Worm (Caenorhabditis elegans): ENCODE measurements around the gene H03E18.2.

The H03E18.2 gene

DNA sequence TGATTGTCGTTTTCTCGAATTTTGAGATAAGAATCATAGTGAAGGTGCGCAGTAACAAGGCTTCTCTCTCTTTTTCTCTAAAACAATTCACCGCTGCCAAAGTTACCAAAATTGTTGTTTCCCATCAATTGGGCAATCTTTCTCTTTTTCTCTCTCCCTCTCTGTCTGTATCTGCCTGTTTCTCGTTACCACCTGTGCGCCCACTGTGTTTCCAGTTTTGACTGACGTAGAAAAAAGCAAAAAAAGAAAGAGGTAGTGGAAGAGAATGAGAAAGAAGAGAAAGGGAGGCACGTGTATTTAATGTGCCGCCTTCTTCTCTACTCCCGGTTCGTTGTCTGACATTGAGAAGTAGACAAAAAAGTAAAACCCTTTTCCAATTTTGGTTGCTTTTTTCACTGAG, 29.8 kb upstream of the H03E18.2 start (continued):
- no peak for TF ChIP-seq ztf-25 (GFP tag; IDR thresholded peaks at IDR 0.05)
- no peak for TF ChIP-seq ZK185.1 (tag; optimal IDR thresholded peaks at IDR 0.05; ENCODE audit: poor library complexity, severe bottlenecking)
- peak; percentile 35; the same call in 1 of the 2 replicates for TF ChIP-seq C06A6.2 (GFP tag; conservative IDR thresholded peaks at IDR 0.05)
- TF ChIP-seq F10E7.11 (tag; optimal IDR thresholded peaks at IDR 0.05) = no peak
- no peak for TF ChIP-seq egl-18 (GFP tag; IDR thresholded peaks at IDR 0.05)
- TF ChIP-seq ccch-3 (GFP tag; optimal IDR thresholded peaks at IDR 0.05) = no peak
- TF ChIP-seq F23B12.7 (tag; optimal IDR thresholded peaks at IDR 0.05; ENCODE audit: insufficient read depth) = no peak
- no peak for TF ChIP-seq lin-35 (GFP tag; optimal IDR thresholded peaks at IDR 0.05)
- no peak for TF ChIP-seq cebp-1 (GFP tag; IDR thresholded peaks at IDR 0.05)
- TF ChIP-seq cebp-1 (tag; optimal IDR thresholded peaks at IDR 0.05) = no peak
- TF ChIP-seq nhr-27 (tag; optimal IDR thresholded peaks at IDR 0.05) = no peak
- 0 out of 2 replicates have a peak, but pooled peaks have one; percentile 40 for TF ChIP-seq K11D2.4 (GFP tag; IDR thresholded peaks at IDR 0.05)
- TF ChIP-seq mcd-1 (GFP tag; IDR thresholded peaks at IDR 0.05) = peak; percentile 30; the same call in 1 of the 2 replicates
- TF ChIP-seq Y79H2A.3 (GFP tag; conservative IDR thresholded peaks at IDR 0.05) = no peak
- TF ChIP-seq nfyb-1 (GFP tag; IDR thresholded peaks at IDR 0.05) = 0 out of 2 replicates have a peak, but pooled peaks have one; percentile 60
- no peak for TF ChIP-seq hlh-12 (tag; optimal IDR thresholded peaks at IDR 0.05)
- TF ChIP-seq hrde-1 (tag; optimal IDR thresholded peaks at IDR 0.05; ENCODE audit: borderline replicate concordance) = no peak
- no peak for TF ChIP-seq tlf-1 (GFP tag; optimal IDR thresholded peaks at IDR 0.05)
- TF ChIP-seq cebp-2 (GFP tag; IDR thresholded peaks at IDR 0.05) = no peak
- no peak for TF ChIP-seq B0261.1 (tag; optimal IDR thresholded peaks at IDR 0.05)
- peak; percentile 38; the same call in 1 of the 2 replicates for TF ChIP-seq lin-26 (GFP tag; IDR thresholded peaks at IDR 0.05)
- peak; percentile 6 for TF ChIP-seq unc-62 (GFP tag; optimal IDR thresholded peaks at IDR 0.05)
- peak; percentile 79 for TF ChIP-seq somi-1 (GFP tag; optimal IDR thresholded peaks at IDR 0.05)
- TF ChIP-seq akir-1 (GFP tag; optimal IDR thresholded peaks at IDR 0.05) = no peak
- TF ChIP-seq madf-8 (GFP tag; conservative IDR thresholded peaks at IDR 0.05) = no peak
- no peak for TF ChIP-seq B0019.2 (GFP tag; conservative IDR thresholded peaks at IDR 0.05)
- 0 out of 2 replicates have a peak, but pooled peaks have one; percentile 25 for TF ChIP-seq B0336.3 (GFP tag; IDR thresholded peaks at IDR 0.05)
- no peak for TF ChIP-seq fkh-3 (tag; optimal IDR thresholded peaks at IDR 0.05)
- no peak for TF ChIP-seq bed-2 (GFP tag; IDR thresholded peaks at IDR 0.05)
- no peak for TF ChIP-seq rpc-1 (optimal IDR thresholded peaks at IDR 0.05)
- no peak for TF ChIP-seq rpc-1 (tag; optimal IDR thresholded peaks at IDR 0.05)
- no peak for TF ChIP-seq snpc-1.1 (tag; optimal IDR thresholded peaks at IDR 0.05; ENCODE audit: insufficient read depth)
- no peak for TF ChIP-seq T07F8.4 (tag; optimal IDR thresholded peaks at IDR 0.05)
- TF ChIP-seq tbp1 (GFP tag; optimal IDR thresholded peaks at IDR 0.05) = peak; percentile 17
- no peak for TF ChIP-seq hsf-1 (GFP tag; IDR thresholded peaks at IDR 0.05)
- TF ChIP-seq Y53F4B.3 (GFP tag; IDR thresholded peaks at IDR 0.05) = no peak
- peak; percentile 38; the same call in 1 of the 2 replicates for TF ChIP-seq dox-1 (GFP tag; IDR thresholded peaks at IDR 0.05)
- TF ChIP-seq dpff-1 (tag; optimal IDR thresholded peaks at IDR 0.05) = no peak
- peak; percentile 27 for TF ChIP-seq sptf-2 (GFP tag; optimal IDR thresholded peaks at IDR 0.05)
- peak; percentile 26 for TF ChIP-seq die-1 (tag; optimal IDR thresholded peaks at IDR 0.05)
- TF ChIP-seq F55B11.4 (tag; optimal IDR thresholded peaks at IDR 0.05; ENCODE audit: borderline replicate concordance, insufficient read depth) = no peak
- no peak for TF ChIP-seq unc-130 (GFP tag; optimal IDR thresholded peaks at IDR 0.05)
- TF ChIP-seq hmg-1.2 (GFP tag; IDR thresholded peaks at IDR 0.05) = peak; percentile 40; the same call in 1 of the 2 replicates
- TF ChIP-seq nhr-90 (tag; optimal IDR thresholded peaks at IDR 0.05) = no peak
- TF ChIP-seq atf-7 (tag; optimal IDR thresholded peaks at IDR 0.05) = peak; percentile 45
- no peak for TF ChIP-seq B0035.1 (tag; optimal IDR thresholded peaks at IDR 0.05)
